Worm (Caenorhabditis elegans): Measurements from ENCODE around the gene srx-90.

srx-90 gene

ce11 chrV:11593427-11593826, 12.5 kb downstream of the srx-90 start, which contains the start of gene srx-80:
srx-80 (plus strand) TSS chrV:11593727.
- no peak for TF ChIP-seq lin-15B (tag; optimal IDR thresholded peaks at IDR 0.05)
- no peak for TF ChIP-seq nfya-1 (tag; optimal IDR thresholded peaks at IDR 0.05; ENCODE audit: insufficient read depth)
- TF ChIP-seq lin-39 (tag; optimal IDR thresholded peaks at IDR 0.05): no peak
- TF ChIP-seq nhr-76 (tag; optimal IDR thresholded peaks at IDR 0.05): no peak
- no peak for TF ChIP-seq eor-1 (tag; optimal IDR thresholded peaks at IDR 0.05)
- no peak for TF ChIP-seq egl-27 (tag; optimal IDR thresholded peaks at IDR 0.05)

- TF ChIP-seq unc-62 (GFP tag; optimal IDR thresholded peaks at IDR 0.05) (no peak), elt-1 (tag; optimal IDR thresholded peaks at IDR 0.05) (no peak), nhr-12 (tag; optimal IDR thresholded peaks at IDR 0.05) (no peak), egl-5 (tag; optimal IDR thresholded peaks at IDR 0.05) (no peak), ceh-28 (tag; optimal IDR thresholded peaks at IDR 0.05) (no peak), nhr-77 (tag; optimal IDR thresholded peaks at IDR 0.05) (no peak), mdl-1 (tag; optimal IDR thresholded peaks at IDR 0.05) (no peak), hmg-11 (tag; optimal IDR thresholded peaks at IDR 0.05) (no peak), ZK546.5 (tag; optimal IDR thresholded peaks at IDR 0.05) (no peak), nhr-237 (tag; optimal IDR thresholded peaks at IDR 0.05) (no peak), aly-2 (tag; optimal IDR thresholded peaks at IDR 0.05) (no peak), eor-1 (tag; optimal IDR thresholded peaks at IDR 0.05) (no peak), zag-1 (tag; optimal IDR thresholded peaks at IDR 0.05) (no peak), fkh-10 (GFP tag; optimal IDR thresholded peaks at IDR 0.05) (no peak), R02D3.7 (tag; optimal IDR thresholded peaks at IDR 0.05) (no peak), nhr-23 (tag; optimal IDR thresholded peaks at IDR 0.05) (no peak), lin-15B (tag; optimal IDR thresholded peaks at IDR 0.05) (no peak), ztf-11 (tag; optimal IDR thresholded peaks at IDR 0.05) (no peak)
Measured at ce11 chrV:11593888-11594287, 13.0 kb downstream of the srx-90 start.

- TF ChIP-seq nhr-23 (tag; optimal IDR thresholded peaks at IDR 0.05) (no peak), elt-1 (tag; optimal IDR thresholded peaks at IDR 0.05) (no peak), zag-1 (tag; optimal IDR thresholded peaks at IDR 0.05) (no peak), ceh-82 (tag; optimal IDR thresholded peaks at IDR 0.05) (no peak), ztf-11 (tag; optimal IDR thresholded peaks at IDR 0.05) (no peak), elt-2 (tag; optimal IDR thresholded peaks at IDR 0.05) (no peak), fkh-10 (GFP tag; optimal IDR thresholded peaks at IDR 0.05) (no peak), snpc-4 (tag; optimal IDR thresholded peaks at IDR 0.05) (no peak), R02D3.7 (tag; optimal IDR thresholded peaks at IDR 0.05) (no peak), hmg-11 (tag; optimal IDR thresholded peaks at IDR 0.05) (no peak), ZK546.5 (tag; optimal IDR thresholded peaks at IDR 0.05) (no peak), lin-15B (tag; optimal IDR thresholded peaks at IDR 0.05) (no peak), pqm-1 (tag; optimal IDR thresholded peaks at IDR 0.05) (no peak), nhr-11 (tag; optimal IDR thresholded peaks at IDR 0.05) (no peak), ceh-16 (tag; optimal IDR thresholded peaks at IDR 0.05) (no peak), ceh-28 (tag; optimal IDR thresholded peaks at IDR 0.05) (no peak), fkh-2 (tag; optimal IDR thresholded peaks at IDR 0.05) (no peak)
Measured at ce11 chrV:11598807-11599206, 17.9 kb downstream of the srx-90 start, which contains the start of gene srx-84. srx-84 (plus strand) TSS chrV:11599107.

- no peak for TF ChIP-seq fkh-2 (tag; optimal IDR thresholded peaks at IDR 0.05)
- TF ChIP-seq pqm-1 (tag; optimal IDR thresholded peaks at IDR 0.05): no peak
- TF ChIP-seq R02D3.7 (tag; optimal IDR thresholded peaks at IDR 0.05): no peak
- no peak for TF ChIP-seq zag-1 (tag; optimal IDR thresholded peaks at IDR 0.05)
- no peak for TF ChIP-seq nhr-43 (tag; optimal IDR thresholded peaks at IDR 0.05; ENCODE audit: poor library complexity, severe bottlenecking)
- TF ChIP-seq nfya-1 (tag; optimal IDR thresholded peaks at IDR 0.05; ENCODE audit: insufficient read depth): no peak
- TF ChIP-seq ceh-82 (tag; optimal IDR thresholded peaks at IDR 0.05): no peak
- no peak for TF ChIP-seq ztf-11 (tag; optimal IDR thresholded peaks at IDR 0.05)
- TF ChIP-seq nhr-28 (tag; optimal IDR thresholded peaks at IDR 0.05): no peak
- no peak for TF ChIP-seq ama-1 (optimal IDR thresholded peaks at IDR 0.05)
- no peak for TF ChIP-seq ceh-28 (tag; optimal IDR thresholded peaks at IDR 0.05)
- no peak for TF ChIP-seq mml-1 (tag; optimal IDR thresholded peaks at IDR 0.05)
- no peak for TF ChIP-seq snpc-4 (tag; optimal IDR thresholded peaks at IDR 0.05)
- TF ChIP-seq elt-2 (tag; optimal IDR thresholded peaks at IDR 0.05): no peak
- no peak for TF ChIP-seq mdl-1 (tag; optimal IDR thresholded peaks at IDR 0.05)
- no peak for TF ChIP-seq aly-2 (tag; optimal IDR thresholded peaks at IDR 0.05)
- no peak for TF ChIP-seq ZK546.5 (tag; optimal IDR thresholded peaks at IDR 0.05)
Measured at ce11 chrV:11600800-11601199, 19.9 kb downstream of the srx-90 start, which contains the start of gene F35B12.9. F35B12.9 (plus strand) TSS chrV:11601171.

- TF ChIP-seq elt-2 (tag; optimal IDR thresholded peaks at IDR 0.05) (peak; percentile 76), pha-4 (tag; optimal IDR thresholded peaks at IDR 0.05) (peak; percentile 47), pqm-1 (tag; optimal IDR thresholded peaks at IDR 0.05) (peak; percentile 77), fos-1 (tag; optimal IDR thresholded peaks at IDR 0.05) (no peak)
Measured at ce11 chrV:11604484-11604883, 23.6 kb downstream of the srx-90 start, which contains the start of gene dhs-20. dhs-20 (minus strand) TSS chrV:11604563.

Data from whole organism, L3 larva.